Worm (Caenorhabditis elegans) whole organism, L1 larva: ENCODE results near the gene F18E9.8.
"Not testable (repeated sequence)": the region's sequence is repeated elsewhere in the genome, so short reads cannot be mapped to it uniquely, and the experiment has no call there.

Source experiments
- C34B4.2 ChIP-seq: sonication (generic microtip); optimal IDR thresholded peaks from 2 replicates; lab custom pipeline; 2017; ENCODE audit warnings: mild to moderate bottlenecking, missing genetic modification characterization, missing compliant biosample characterization
- aly-2 ChIP-seq: fragments of 150-350 bp; optimal IDR thresholded peaks from 2 replicates; lab custom pipeline; 2014; ENCODE audit warnings: missing biosample characterization, missing genetic modification characterization
- ces-1 ChIP-seq: fragments of 150-350 bp; optimal IDR thresholded peaks from 2 replicates; lab custom pipeline; 2014; ENCODE audit warnings: missing biosample characterization, missing genetic modification reagents, missing genetic modification characterization
- ets-5 ChIP-seq: fragments of 200-800 bp; sonication (Bioruptor generic); IDR thresholded peaks from 2 replicates; pipeline ENCODE4 v1.3.6; 2022; ENCODE audit warnings: missing genetic modification characterization, missing compliant biosample characterization
- lin-35 ChIP-seq, 2 experiments: fragments of 150-350 bp; optimal IDR thresholded peaks; 2 replicates each; lab custom pipeline; 2014; ENCODE audit warnings: missing biosample characterization in 2 of 2, missing genetic modification characterization in 2 of 2, missing genetic modification reagents in 2 of 2
- unc-62 ChIP-seq: fragments of 150-350 bp; optimal IDR thresholded peaks from 2 replicates; lab custom pipeline; 2014; ENCODE audit warnings: missing biosample characterization, missing genetic modification reagents, missing genetic modification characterization
- unc-98 ChIP-seq: fragments of 200-800 bp; sonication (Bioruptor generic); IDR thresholded peaks from 2 replicates; pipeline ENCODE4 v1.3.6; 2022; ENCODE audit warnings: missing genetic modification characterization, missing compliant biosample characterization

DNA sequence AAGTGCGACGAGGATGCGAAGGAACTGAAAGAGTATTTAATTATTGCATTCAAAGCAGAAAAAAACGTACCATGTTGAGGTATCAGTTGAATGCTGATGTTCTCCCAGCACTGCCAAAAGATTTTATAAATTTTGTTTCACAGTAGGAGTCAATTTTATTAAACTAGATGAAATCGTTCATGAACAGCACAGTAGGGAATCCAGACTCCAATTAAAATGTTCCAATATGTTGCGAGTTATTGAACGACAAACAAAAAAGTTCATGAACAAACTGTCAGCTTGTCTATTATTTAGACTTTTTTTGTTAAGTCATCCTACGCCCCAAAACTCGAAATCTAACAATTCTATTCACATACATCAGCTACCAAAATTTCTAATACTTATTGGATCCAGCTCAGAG, 46.3 kb downstream of the F18E9.8 start, which contains the start of gene nspc-1:
- TF ChIP-seq C34B4.2; unc-98 (GFP tag; lab: Robert Waterston, UW); ets-5; ces-1 (GFP tag; lab: Kevin White, UChicago); aly-2; lin-35 (GFP tag; optimal IDR thresholded peaks at IDR 0.05; lab: Kevin White, UChicago); unc-62 (GFP tag; lab: Kevin White, UChicago): not testable (repeated sequence)
